Worm (Caenorhabditis elegans) whole organism, L2 larva: ENCODE results near the gene klo-1.

Experiments
- C34F6.9 ChIP-seq: fragments of 150-350 bp; optimal IDR thresholded peaks from 2 replicates; lab custom pipeline; 2014; ENCODE audit warnings: missing biosample characterization, missing genetic modification characterization
- F13H6.1 ChIP-seq: sonication (generic microtip); optimal IDR thresholded peaks from 2 replicates; lab custom pipeline; 2016; ENCODE audit warnings: missing genetic modification characterization, missing compliant biosample characterization
- R02D3.7 ChIP-seq: fragments of 150-350 bp; optimal IDR thresholded peaks from 2 replicates; lab custom pipeline; 2014; ENCODE audit warnings: missing biosample characterization, missing genetic modification characterization
- Y55F3AM.14 ChIP-seq: fragments of 200-800 bp; sonication (Bioruptor generic); optimal IDR thresholded peaks from 2 replicates; lab custom pipeline; 2018; ENCODE audit warnings: mild to moderate bottlenecking, missing genetic modification characterization, missing compliant biosample characterization
- alr-1 ChIP-seq: fragments of 150-350 bp; optimal IDR thresholded peaks from 2 replicates; lab custom pipeline; 2014; ENCODE audit warnings: missing biosample characterization, missing genetic modification characterization
- aly-2 ChIP-seq: fragments of 150-350 bp; optimal IDR thresholded peaks from 2 replicates; lab custom pipeline; 2014; ENCODE audit warnings: missing biosample characterization, missing genetic modification characterization
- ama-1 ChIP-seq: fragments of 150-350 bp; optimal IDR thresholded peaks from 2 replicates; lab custom pipeline; 2018; ENCODE audit warnings: inconsistent platforms
- blmp-1 ChIP-seq: sonication (generic microtip); optimal IDR thresholded peaks from 2 replicates; lab custom pipeline; 2017; ENCODE audit warnings: missing genetic modification characterization, mild to moderate bottlenecking, missing compliant biosample characterization, antibody characterized with exemption, moderate library complexity; ENCODE audit not compliant: insufficient read depth
- ceh-82 ChIP-seq: fragments of 150-350 bp; optimal IDR thresholded peaks from 2 replicates; lab custom pipeline; 2014; ENCODE audit warnings: missing biosample characterization, missing genetic modification characterization
- crh-2 ChIP-seq: sonication (generic microtip); optimal IDR thresholded peaks from 2 replicates; lab custom pipeline; 2017; ENCODE audit warnings: missing biosample characterization, missing genetic modification characterization
- dmd-4 ChIP-seq: sonication (generic microtip); optimal IDR thresholded peaks from 2 replicates; lab custom pipeline; 2017; ENCODE audit warnings: missing biosample characterization, missing genetic modification characterization
- elt-1 ChIP-seq: fragments of 150-350 bp; optimal IDR thresholded peaks from 2 replicates; lab custom pipeline; 2014; ENCODE audit warnings: missing biosample characterization, missing genetic modification characterization
- elt-3 ChIP-seq: sonication (generic microtip); optimal IDR thresholded peaks from 2 replicates; lab custom pipeline; 2017; ENCODE audit warnings: missing biosample characterization, missing genetic modification characterization
- fos-1 ChIP-seq: fragments of 150-350 bp; optimal IDR thresholded peaks from 2 replicates; lab custom pipeline; 2014; ENCODE audit warnings: missing biosample characterization, missing genetic modification characterization
- gmeb-1 ChIP-seq: fragments of 150-350 bp; optimal IDR thresholded peaks from 2 replicates; lab custom pipeline; 2014; ENCODE audit warnings: missing biosample characterization, missing genetic modification characterization
- lin-11 ChIP-seq: fragments of 150-350 bp; sonication (generic microtip); optimal IDR thresholded peaks from 2 replicates; lab custom pipeline; 2014; ENCODE audit warnings: missing biosample characterization, missing genetic modification characterization, inconsistent platforms, mixed read lengths
- lin-13 ChIP-seq: fragments of 150-350 bp; optimal IDR thresholded peaks from 2 replicates; lab custom pipeline; 2014; ENCODE audit warnings: missing biosample characterization, missing genetic modification reagents, missing genetic modification characterization
- lin-39 ChIP-seq: fragments of 150-350 bp; optimal IDR thresholded peaks from 2 replicates; lab custom pipeline; 2014; ENCODE audit warnings: missing biosample characterization, missing genetic modification reagents, missing genetic modification characterization
- lsy-2 ChIP-seq, 2 experiments: fragments of 150-350 bp in 1 of 2; sonication (generic microtip) in 1 of 2; optimal IDR thresholded peaks; 2 replicates each; lab custom pipeline; 2014 to 2017; ENCODE audit warnings: missing biosample characterization in 2 of 2, missing genetic modification characterization in 2 of 2
- mab-5 ChIP-seq: fragments of 150-350 bp; optimal IDR thresholded peaks from 2 replicates; lab custom pipeline; 2014; ENCODE audit warnings: missing biosample characterization, missing genetic modification characterization
- mbf-1 ChIP-seq: sonication (generic microtip); optimal IDR thresholded peaks from 2 replicates; lab custom pipeline; 2017; ENCODE audit warnings: missing biosample characterization, missing genetic modification characterization
- mdl-1 ChIP-seq, 2 experiments: fragments of 150-350 bp in 1 of 2; sonication (generic microtip) in 1 of 2; optimal IDR thresholded peaks; 2 replicates each; lab custom pipeline; 2017; ENCODE audit warnings: missing biosample characterization in 2 of 2, missing genetic modification characterization in 2 of 2
- nhr-10 ChIP-seq: sonication (generic microtip); optimal IDR thresholded peaks from 2 replicates; lab custom pipeline; 2017; ENCODE audit warnings: missing biosample characterization, missing genetic modification characterization
- nhr-11 ChIP-seq: fragments of 150-350 bp; optimal IDR thresholded peaks from 2 replicates; lab custom pipeline; 2014; ENCODE audit warnings: missing biosample characterization, missing genetic modification characterization
- nhr-12 ChIP-seq: fragments of 150-350 bp; optimal IDR thresholded peaks from 2 replicates; lab custom pipeline; 2014; ENCODE audit warnings: missing biosample characterization, missing genetic modification characterization
- nhr-129 ChIP-seq: fragments of 150-350 bp; optimal IDR thresholded peaks from 2 replicates; lab custom pipeline; 2014; ENCODE audit warnings: missing biosample characterization, missing genetic modification characterization
- nhr-21 ChIP-seq: fragments of 150-350 bp; optimal IDR thresholded peaks from 2 replicates; lab custom pipeline; 2014; ENCODE audit warnings: missing biosample characterization, missing genetic modification characterization
- nhr-23 ChIP-seq: fragments of 150-350 bp; optimal IDR thresholded peaks from 2 replicates; lab custom pipeline; 2014; ENCODE audit warnings: missing biosample characterization, missing genetic modification reagents, missing genetic modification characterization
- nhr-237 ChIP-seq: fragments of 150-350 bp; optimal IDR thresholded peaks from 2 replicates; lab custom pipeline; 2014; ENCODE audit warnings: missing biosample characterization, missing genetic modification characterization
- nhr-25 ChIP-seq: fragments of 150-350 bp; sonication (generic microtip); optimal IDR thresholded peaks from 3 replicates; lab custom pipeline; 2014; ENCODE audit warnings: missing biosample characterization, missing genetic modification characterization
- nhr-6 ChIP-seq: fragments of 150-350 bp; optimal IDR thresholded peaks from 2 replicates; lab custom pipeline; 2014; ENCODE audit warnings: missing biosample characterization, missing genetic modification characterization
- nhr-77 ChIP-seq: fragments of 150-350 bp; optimal IDR thresholded peaks from 2 replicates; lab custom pipeline; 2014; ENCODE audit warnings: missing biosample characterization, missing genetic modification characterization
- skn-1 ChIP-seq: sonication (generic microtip); optimal IDR thresholded peaks from 2 replicates; lab custom pipeline; 2017; ENCODE audit warnings: missing biosample characterization, missing genetic modification characterization
- sma-3 ChIP-seq: sonication (generic microtip); optimal IDR thresholded peaks from 2 replicates; lab custom pipeline; 2016; ENCODE audit warnings: missing genetic modification reagents, missing genetic modification characterization, missing compliant biosample characterization
- sma-9 ChIP-seq, 2 experiments: fragments of 150-350 bp in 1 of 2; sonication (generic microtip) in 1 of 2; optimal IDR thresholded peaks; 2 replicates each; lab custom pipeline; 2014 to 2016; ENCODE audit warnings: missing genetic modification characterization in 2 of 2, mild to moderate bottlenecking in 1 of 2, missing biosample characterization in 1 of 2, missing compliant biosample characterization in 1 of 2, missing genetic modification reagents in 1 of 2, moderate library complexity in 1 of 2
- snpc-4 ChIP-seq: fragments of 150-350 bp; optimal IDR thresholded peaks from 2 replicates; lab custom pipeline; 2014; ENCODE audit warnings: missing biosample characterization, missing genetic modification characterization
- unc-55 ChIP-seq: fragments of 150-350 bp; sonication (generic microtip); optimal IDR thresholded peaks from 3 replicates; lab custom pipeline; 2014; ENCODE audit warnings: missing biosample characterization, missing genetic modification reagents, missing genetic modification characterization
- unc-62 ChIP-seq: fragments of 150-350 bp; optimal IDR thresholded peaks from 2 replicates; lab custom pipeline; 2014; ENCODE audit warnings: missing biosample characterization, missing genetic modification reagents, missing genetic modification characterization
- zag-1 ChIP-seq: fragments of 150-350 bp; optimal IDR thresholded peaks from 2 replicates; lab custom pipeline; 2014; ENCODE audit warnings: missing biosample characterization, missing genetic modification characterization
- ztf-1 ChIP-seq: fragments of 200-800 bp; sonication (Bioruptor generic); conservative IDR thresholded peaks from 2 replicates; pipeline ENCODE4 v1.3.6; 2022; ENCODE audit warnings: missing genetic modification characterization, missing compliant biosample characterization
- ztf-11 ChIP-seq: sonication (generic microtip); optimal IDR thresholded peaks from 2 replicates; lab custom pipeline; 2017; ENCODE audit warnings: missing biosample characterization, missing genetic modification characterization

The klo-1 gene

DNA sequence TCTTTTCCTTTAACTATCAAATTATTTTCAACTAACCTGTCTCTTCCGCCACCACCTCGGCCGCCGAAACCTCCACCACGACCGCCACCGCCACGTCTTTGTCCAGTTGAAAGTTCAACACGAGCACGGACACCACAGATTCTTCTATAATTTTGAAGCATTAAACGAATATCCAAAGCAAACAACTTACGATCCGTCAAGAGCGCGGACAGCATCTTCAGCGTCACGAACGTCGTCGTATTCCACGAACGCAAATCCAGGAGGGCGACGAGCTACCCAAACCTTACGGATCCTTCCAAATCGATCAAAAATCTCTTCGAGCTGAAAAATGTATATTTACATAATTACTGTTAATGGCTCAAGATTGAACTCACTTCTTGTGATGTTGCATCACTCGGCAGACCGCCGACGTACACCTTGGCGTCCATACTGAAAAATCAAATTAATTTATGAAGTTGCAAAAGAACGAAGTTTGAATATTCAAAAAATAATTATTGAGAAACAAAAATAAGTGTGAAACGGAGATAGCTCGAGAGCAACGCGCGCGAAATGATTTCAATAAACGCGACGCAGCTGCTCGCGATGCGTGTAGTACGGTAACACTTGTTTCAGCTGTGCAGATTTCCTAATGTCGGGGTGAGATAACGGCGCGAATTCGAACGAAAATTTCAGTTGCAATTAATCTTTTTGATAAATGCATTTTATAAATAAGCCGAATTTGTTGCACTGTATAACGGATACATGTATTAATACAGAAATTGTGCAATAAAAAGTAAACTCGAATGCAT is 43.0 kb upstream of the klo-1 start, which contains the start of gene rsp-6 (continued):
- no peak for TF ChIP-seq nhr-23
- TF ChIP-seq mab-5 (tag; lab: Kevin White, UChicago) = peak; percentile 88
- peak; percentile 90 for TF ChIP-seq C34F6.9
- peak; percentile 74 for TF ChIP-seq sma-9 (GFP tag; optimal IDR thresholded peaks at IDR 0.05; lab: Kevin White, UChicago)
- TF ChIP-seq sma-9 (tag; optimal IDR thresholded peaks at IDR 0.05; lab: Kevin White, UChicago) = no peak
- TF ChIP-seq aly-2 (tag; lab: Kevin White, UChicago) = no peak
- peak; percentile 67 for TF ChIP-seq ama-1 (lab: Kevin White, UChicago)
- TF ChIP-seq nhr-10 (tag; lab: Kevin White, UChicago) = no peak
- TF ChIP-seq mbf-1 (tag; lab: Kevin White, UChicago) = no peak
- peak; percentile 80 for TF ChIP-seq alr-1 (tag; lab: Kevin White, UChicago)
- peak; percentile 67 for TF ChIP-seq nhr-21 (tag; lab: Kevin White, UChicago)
- peak; percentile 64 for TF ChIP-seq nhr-6 (tag; lab: Kevin White, UChicago)
- no peak for TF ChIP-seq elt-1
- no peak for TF ChIP-seq elt-3 (tag; lab: Kevin White, UChicago)
- TF ChIP-seq snpc-4 = peak; percentile 71
- TF ChIP-seq lin-11 (tag; lab: Kevin White, UChicago) = peak; percentile 94
- peak; percentile 36 for TF ChIP-seq zag-1 (tag; lab: Kevin White, UChicago)
- TF ChIP-seq unc-62 = no peak
- peak; percentile 71 for TF ChIP-seq nhr-25 (tag; lab: Kevin White, UChicago)
- TF ChIP-seq ztf-11 (tag; lab: Kevin White, UChicago) = no peak
- no peak for TF ChIP-seq Y55F3AM.14 (GFP tag; lab: Kevin White, UChicago)

DNA sequence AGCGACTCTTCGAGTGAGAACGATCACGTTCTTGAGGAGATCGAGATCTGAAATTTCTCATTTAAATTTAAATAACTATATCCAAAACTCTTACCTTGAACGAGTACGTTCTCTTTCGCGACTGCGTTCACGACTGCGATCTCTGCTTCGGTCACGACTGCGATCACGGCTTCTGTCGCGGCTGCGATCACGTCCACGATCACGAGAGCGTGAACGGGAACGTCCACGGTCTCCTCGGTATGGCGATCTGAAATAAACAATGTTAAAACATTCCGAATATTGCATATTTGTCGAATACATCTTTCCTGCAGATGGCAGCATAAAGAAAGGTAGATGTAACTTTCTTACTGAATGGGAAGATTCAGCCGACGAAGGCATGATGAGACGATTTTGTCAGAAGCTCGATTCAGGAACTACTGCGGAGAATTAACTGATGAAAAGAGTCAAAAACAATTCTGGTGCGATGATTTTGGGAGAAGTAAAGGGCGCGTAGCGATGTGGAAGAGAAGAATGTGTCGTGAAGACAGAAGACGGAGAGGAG is 42.2 kb upstream of the klo-1 start:
- TF ChIP-seq nhr-23 (no peak), Y55F3AM.14 (GFP tag; lab: Kevin White, UChicago) (no peak), ztf-11 (tag; lab: Kevin White, UChicago) (no peak), lin-13 (GFP tag; lab: Kevin White, UChicago) (no peak), nhr-237 (tag; lab: Kevin White, UChicago) (no peak), unc-55 (GFP tag; lab: Kevin White, UChicago) (no peak), snpc-4 (no peak), elt-3 (tag; lab: Kevin White, UChicago) (no peak), mab-5 (tag; lab: Kevin White, UChicago) (no peak), fos-1 (no peak), lin-39 (tag; lab: Kevin White, UChicago) (no peak), nhr-25 (tag; lab: Kevin White, UChicago) (no peak), ama-1 (lab: Kevin White, UChicago) (no peak), elt-1 (no peak), nhr-10 (tag; lab: Kevin White, UChicago) (no peak), ztf-1 (GFP tag; lab: Robert Waterston, UW) (no peak), nhr-12 (tag; lab: Kevin White, UChicago) (no peak), skn-1 (no peak)

DNA sequence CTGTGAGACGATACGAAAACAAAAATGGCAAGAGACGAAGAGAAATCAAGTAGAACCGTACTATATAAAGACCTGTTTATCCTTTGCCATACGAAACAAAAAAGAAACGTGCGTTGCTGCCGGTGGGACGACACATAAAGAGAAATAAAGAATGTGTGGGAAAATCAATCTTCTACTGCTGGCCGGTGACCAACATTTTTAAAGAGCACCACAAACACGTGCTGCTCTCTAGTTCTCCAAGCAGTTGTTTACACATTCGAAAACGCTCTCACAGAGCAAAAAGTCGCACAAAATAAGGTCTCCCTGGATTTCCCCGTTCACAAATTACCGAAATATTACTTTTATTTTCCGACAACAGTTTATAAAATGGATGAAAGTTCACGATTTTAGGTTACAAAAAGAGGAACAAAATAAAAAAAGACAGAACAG is 41.5 kb upstream of the klo-1 start, which contains the start of gene imp-3:
imp-3 (minus strand) TSS at position 93 of the 429 bp plus-strand sequence.
- no peak for TF ChIP-seq R02D3.7 (tag; lab: Kevin White, UChicago)
- no peak for TF ChIP-seq dmd-4 (tag; lab: Kevin White, UChicago)
- no peak for TF ChIP-seq nhr-12 (tag; lab: Kevin White, UChicago)
- peak; percentile 44 to 65 for TF ChIP-seq mdl-1 (tag; optimal IDR thresholded peaks at IDR 0.05; lab: Kevin White, UChicago)
- TF ChIP-seq crh-2 (tag; lab: Kevin White, UChicago) = peak; percentile 69
- no peak for TF ChIP-seq fos-1
- peak in 1 of 2 experiments; percentile 73 for TF ChIP-seq lsy-2 (tag; optimal IDR thresholded peaks at IDR 0.05; lab: Kevin White, UChicago)
- no peak for TF ChIP-seq nhr-11
- TF ChIP-seq skn-1 = no peak
- TF ChIP-seq lin-39 (tag; lab: Kevin White, UChicago) = no peak
- no peak for TF ChIP-seq lin-11 (tag; lab: Kevin White, UChicago)
- no peak for TF ChIP-seq mbf-1 (tag; lab: Kevin White, UChicago)
- no peak for TF ChIP-seq zag-1 (tag; lab: Kevin White, UChicago)
- no peak for TF ChIP-seq ceh-82 (tag; lab: Kevin White, UChicago)
- TF ChIP-seq ztf-1 (GFP tag; lab: Robert Waterston, UW) = no peak
- peak; percentile 22 for TF ChIP-seq C34F6.9
- TF ChIP-seq sma-9 (GFP tag; optimal IDR thresholded peaks at IDR 0.05; lab: Kevin White, UChicago) = peak; percentile 26
- no peak for TF ChIP-seq sma-9 (tag; optimal IDR thresholded peaks at IDR 0.05; lab: Kevin White, UChicago)
- TF ChIP-seq nhr-25 (tag; lab: Kevin White, UChicago) = peak; percentile 65
- TF ChIP-seq nhr-237 (tag; lab: Kevin White, UChicago) = no peak
- peak; percentile 71 for TF ChIP-seq nhr-129 (tag; lab: Kevin White, UChicago)
- peak; percentile 61 for TF ChIP-seq gmeb-1 (tag; lab: Kevin White, UChicago)
- peak; percentile 86 for TF ChIP-seq ama-1 (lab: Kevin White, UChicago)
- TF ChIP-seq nhr-23 = no peak
- peak; percentile 27 for TF ChIP-seq Y55F3AM.14 (GFP tag; lab: Kevin White, UChicago)
- peak; percentile 57 for TF ChIP-seq F13H6.1
- TF ChIP-seq sma-3 = peak; percentile 61
- no peak for TF ChIP-seq snpc-4
- no peak for TF ChIP-seq nhr-10 (tag; lab: Kevin White, UChicago)
- no peak for TF ChIP-seq aly-2 (tag; lab: Kevin White, UChicago)
- no peak for TF ChIP-seq blmp-1 (tag; lab: Kevin White, UChicago)
- TF ChIP-seq nhr-6 (tag; lab: Kevin White, UChicago) = peak; percentile 32
- TF ChIP-seq alr-1 (tag; lab: Kevin White, UChicago) = no peak
- TF ChIP-seq nhr-77 (tag; lab: Kevin White, UChicago) = no peak
- TF ChIP-seq lin-13 (GFP tag; lab: Kevin White, UChicago) = peak; percentile 54
- TF ChIP-seq elt-1 = no peak
- TF ChIP-seq mab-5 (tag; lab: Kevin White, UChicago) = peak; percentile 4
